Fruit fly (Drosophila melanogaster): ENCODE data around the gene CG13887.
A peak's percentile ranks its signal among the peaks of the same experiment; 100 is the strongest.

The CG13887 gene

DNA sequence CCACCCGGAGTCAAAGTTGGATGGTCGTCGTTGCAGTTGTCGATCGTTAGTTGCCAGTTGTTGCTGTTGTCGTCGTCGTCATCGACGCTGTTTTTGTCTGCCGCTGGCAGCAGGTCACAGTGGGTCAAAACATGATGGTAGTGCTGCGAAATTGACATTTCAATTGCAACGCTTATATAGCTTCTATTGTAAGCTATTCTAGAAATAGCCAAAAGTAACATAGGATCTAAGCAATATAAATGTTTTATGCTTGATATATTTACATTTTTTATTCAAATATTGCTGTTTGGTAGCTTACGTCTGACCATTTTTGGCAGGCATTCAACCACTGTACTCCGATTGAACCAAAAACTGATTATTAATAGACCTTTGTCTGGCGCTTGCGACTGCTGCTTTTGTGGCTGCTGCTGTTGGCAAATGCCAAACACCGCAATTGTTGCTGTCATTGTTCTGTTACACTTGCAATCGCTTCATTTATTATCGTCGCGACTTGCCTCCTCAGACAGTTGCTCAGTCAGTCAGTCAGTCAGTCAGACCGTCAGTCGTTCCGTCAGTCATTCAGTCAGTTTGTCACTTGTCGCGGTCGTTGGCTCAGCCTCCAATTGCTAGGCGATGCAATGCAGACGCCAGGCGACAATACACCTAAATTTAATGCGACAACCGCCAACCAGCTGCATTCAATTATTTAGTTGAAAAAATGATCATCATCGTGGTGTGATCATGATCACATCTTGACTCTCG, 46.2 kb upstream of the CG13887 start (continued):
- TF ChIP-seq B-H2 (GFP tag; optimal IDR thresholded peaks at IDR 0.05) (no peak), CG5180 (GFP tag; optimal IDR thresholded peaks at IDR 0.05) (peak; percentile 38), sqz (GFP tag; optimal IDR thresholded peaks at IDR 0.05) (peak; percentile 56), Doc3 (GFP tag; IDR thresholded peaks at IDR 0.05; ENCODE audit: partially characterized antibody) (0 out of 3 replicates have a peak, but pooled peaks have one; percentile 16), jigr1 (GFP tag; IDR thresholded peaks at IDR 0.05) (no peak), Dip3 (GFP tag; optimal IDR thresholded peaks at IDR 0.05) (no peak), CG11247 (GFP tag; IDR thresholded peaks at IDR 0.05) (no peak), CG8290 (GFP tag; optimal IDR thresholded peaks at IDR 0.05) (peak; percentile 25), CG8290 (tag; optimal IDR thresholded peaks at IDR 0.05) (no peak), peb (GFP tag; IDR thresholded peaks at IDR 0.05) (peak; percentile 32; the same call in 1 of the 2 replicates), CG9817 (tag; optimal IDR thresholded peaks at IDR 0.05) (peak; percentile 25), zf30C (GFP tag; optimal IDR thresholded peaks at IDR 0.05) (no peak), tna (GFP tag; IDR thresholded peaks at IDR 0.05; ENCODE audit: partially characterized antibody) (peak; percentile 22; the same call in 1 of the 2 replicates), hkb (optimal IDR thresholded peaks at IDR 0.05) (no peak), hkb (GFP tag; IDR thresholded peaks at IDR 0.05) (peak; percentile 73), CG12769 (tag; optimal IDR thresholded peaks at IDR 0.05) (peak; percentile 54), yki (optimal IDR thresholded peaks at IDR 0.05) (no peak), Atf3 (GFP tag; optimal IDR thresholded peaks at IDR 0.05) (no peak), scrt (GFP tag; optimal IDR thresholded peaks at IDR 0.05) (peak; percentile 23), CG2889 (GFP tag; IDR thresholded peaks at IDR 0.05) (no peak), Hr39 (optimal IDR thresholded peaks at IDR 0.05) (no peak), CG3995 (GFP tag; optimal IDR thresholded peaks at IDR 0.05) (no peak), chinmo (GFP tag; IDR thresholded peaks at IDR 0.05; ENCODE audit: partially characterized antibody) (no peak), Hey (tag; optimal IDR thresholded peaks at IDR 0.05) (no peak), CG17361 (GFP tag; IDR thresholded peaks at IDR 0.05) (peak; percentile 80), NK7.1 (GFP tag; optimal IDR thresholded peaks at IDR 0.05) (no peak), otp (GFP tag; IDR thresholded peaks at IDR 0.05) (0 out of 3 replicates have a peak, but pooled peaks have one; percentile 23), mam (GFP tag; optimal IDR thresholded peaks at IDR 0.05) (peak; percentile 2), CG16815 (GFP tag; optimal IDR thresholded peaks at IDR 0.05) (peak; percentile 36), Mad (GFP tag; optimal IDR thresholded peaks at IDR 0.05) (no peak), ranshi (GFP tag; IDR thresholded peaks at IDR 0.05) (peak; percentile 38; the same call in 1 of the 2 replicates), CG31365 (tag; optimal IDR thresholded peaks at IDR 0.05) (peak; percentile 0), kni (GFP tag; optimal IDR thresholded peaks at IDR 0.05) (peak; percentile 17), CG18599 (GFP tag; optimal IDR thresholded peaks at IDR 0.05) (peak; percentile 31), emc (GFP tag; optimal IDR thresholded peaks at IDR 0.05) (no peak), ewg (GFP tag; optimal IDR thresholded peaks at IDR 0.05) (peak; percentile 30), trem (tag; optimal IDR thresholded peaks at IDR 0.05) (peak; percentile 60), chn (GFP tag; optimal IDR thresholded peaks at IDR 0.05) (peak; percentile 58), Lpt (GFP tag; optimal IDR thresholded peaks at IDR 0.05) (no peak), exex (tag; optimal IDR thresholded peaks at IDR 0.05) (no peak), org-1 (GFP tag; optimal IDR thresholded peaks at IDR 0.05) (peak; percentile 65), prd (optimal IDR thresholded peaks at IDR 0.05) (no peak), prd (GFP tag; IDR thresholded peaks at IDR 0.05) (peak; percentile 73), CG2875 (GFP tag; optimal IDR thresholded peaks at IDR 0.05) (peak; percentile 77), br (optimal IDR thresholded peaks at IDR 0.05) (no peak), PHDP (tag; optimal IDR thresholded peaks at IDR 0.05) (peak; percentile 72), z (GFP tag; IDR thresholded peaks at IDR 0.05) (no peak), CG32772 (GFP tag; IDR thresholded peaks at IDR 0.05) (no peak), dm (GFP tag; optimal IDR thresholded peaks at IDR 0.05) (peak; percentile 7), ind (GFP tag; optimal IDR thresholded peaks at IDR 0.05) (peak; percentile 33), fu2 (GFP tag; optimal IDR thresholded peaks at IDR 0.05) (no peak), CG4424 (GFP tag; optimal IDR thresholded peaks at IDR 0.05) (peak; percentile 74)
